Worm (Caenorhabditis elegans) whole organism, dauer: ENCODE data around the gene ttb-1.

Experiments used
- unc-62 ChIP-seq: sonication (generic microtip); optimal IDR thresholded peaks from 2 replicates; lab custom pipeline; 2017; ENCODE audit warnings: missing biosample characterization, missing genetic modification reagents, missing genetic modification characterization

Gene ttb-1

ce11 chrV:152156-152555 is 4.5 kb upstream of the ttb-1 start:
- no peak for TF ChIP-seq unc-62 (GFP tag; lab: Kevin White, UChicago)

DNA sequence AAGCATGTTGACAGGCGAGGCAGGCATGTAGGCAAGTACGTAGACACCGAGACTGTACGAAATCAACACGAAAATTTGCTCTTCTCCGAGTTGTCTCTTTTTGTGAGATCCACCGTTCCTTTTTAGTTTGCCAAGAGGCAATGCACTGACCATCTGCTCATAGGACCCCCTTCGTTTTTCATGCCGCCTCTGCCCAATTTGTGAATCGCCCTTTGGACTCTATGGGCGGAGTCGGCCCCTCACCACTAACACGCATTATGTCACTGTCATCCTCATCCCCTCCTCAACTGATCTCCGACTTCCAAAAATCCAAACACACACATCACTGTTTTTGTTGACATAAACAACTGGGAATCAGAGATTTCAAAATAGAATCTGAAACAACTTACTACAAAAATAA is 2.8 kb upstream of the ttb-1 start:
- no peak for TF ChIP-seq unc-62 (GFP tag; lab: Kevin White, UChicago)

DNA sequence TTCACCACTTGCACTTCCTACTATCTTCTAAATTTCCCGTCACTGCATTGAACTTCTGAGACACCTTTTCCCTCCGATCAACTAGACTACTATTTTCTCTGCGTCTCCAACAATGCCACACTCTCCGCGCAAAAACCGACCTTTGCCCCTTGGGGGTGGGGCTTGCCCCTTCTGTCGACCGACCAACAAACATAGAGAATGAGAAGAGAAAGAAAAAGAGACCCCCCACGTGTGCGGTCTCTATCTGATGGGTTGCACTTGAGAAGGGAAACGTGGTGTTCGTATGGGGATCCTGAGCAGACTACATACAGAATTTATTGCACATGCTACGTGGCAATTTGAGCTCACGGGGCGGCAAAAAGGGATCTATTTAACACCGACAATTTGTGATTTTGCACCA is 1.4 kb upstream of the ttb-1 start:
- no peak for TF ChIP-seq unc-62 (GFP tag; lab: Kevin White, UChicago)

ce11 chrV:166687-167086 is 10.1 kb downstream of the ttb-1 start, which contains the start of gene Y108G3AL.2:
TSS of gene Y108G3AL.2 (plus strand) at chrV:166987.
- no peak for TF ChIP-seq unc-62 (GFP tag; lab: Kevin White, UChicago)

- TF ChIP-seq unc-62 (GFP tag; lab: Kevin White, UChicago) = no peak
Observed at ce11 chrV:172110-172509, 15.5 kb downstream of the ttb-1 start, which contains the start of gene cfap-36. TSS of gene cfap-36 (minus strand) at chrV:172210.

DNA sequence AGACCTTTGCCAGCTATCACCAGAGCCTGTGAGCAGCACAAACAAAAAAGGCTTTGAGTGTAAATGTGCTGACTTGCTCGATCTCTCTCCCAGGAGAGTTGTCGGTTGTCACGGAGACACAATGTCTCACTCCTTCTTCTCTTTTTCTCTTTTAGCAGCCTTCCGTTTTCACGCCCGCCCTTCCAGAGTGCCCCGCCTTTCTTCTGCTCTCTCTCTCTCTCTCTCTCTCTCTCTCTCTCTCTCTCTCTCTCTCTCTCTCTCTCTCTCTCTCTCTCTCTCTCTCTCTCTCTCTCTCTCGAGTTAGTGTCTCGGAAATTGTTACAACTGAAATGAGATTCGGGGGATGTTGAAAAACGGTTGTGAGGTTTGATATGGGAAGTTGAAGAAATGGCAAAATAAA is 16.8 kb downstream of the ttb-1 start:
- TF ChIP-seq unc-62 (GFP tag; lab: Kevin White, UChicago) = no peak

- no peak for TF ChIP-seq unc-62 (GFP tag; lab: Kevin White, UChicago)
Observed at ce11 chrV:174520-174919, 17.9 kb downstream of the ttb-1 start.

- TF ChIP-seq unc-62 (GFP tag; lab: Kevin White, UChicago) = no peak
Observed at ce11 chrV:176870-177467, 20.4 kb downstream of the ttb-1 start, which contains the start of gene cul-3. TSS of gene cul-3 (plus strand) at chrV:177417.

ce11 chrV:185124-185523 is 28.5 kb downstream of the ttb-1 start:
- TF ChIP-seq unc-62 (GFP tag; lab: Kevin White, UChicago) = no peak

ce11 chrV:185694-186217 is 29.1 kb downstream of the ttb-1 start, which contains the start of gene arid-1:
TSS of gene arid-1 (plus strand) at chrV:186167.
- TF ChIP-seq unc-62 (GFP tag; lab: Kevin White, UChicago) = no peak

DNA sequence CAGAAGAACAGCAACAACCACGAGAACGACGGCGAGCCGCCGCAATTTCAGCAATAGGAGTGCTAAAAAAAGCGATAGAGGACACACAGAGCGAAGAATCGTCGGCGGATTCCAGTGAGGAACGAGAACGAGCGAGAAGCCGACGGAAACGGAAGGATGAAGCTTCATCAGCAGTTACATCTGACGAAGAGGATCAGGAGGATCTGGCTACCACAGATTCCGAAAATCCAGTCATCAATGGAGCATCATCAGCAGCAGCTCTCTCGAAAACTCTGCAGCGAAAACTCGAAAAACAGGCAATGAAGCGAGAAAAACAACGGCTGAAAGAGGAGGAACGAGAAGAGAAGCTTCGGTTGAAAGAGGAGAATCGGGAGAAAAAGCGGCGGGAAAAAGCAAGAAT is 32.8 kb downstream of the ttb-1 start:
- TF ChIP-seq unc-62 (GFP tag; lab: Kevin White, UChicago) = no peak

DNA sequence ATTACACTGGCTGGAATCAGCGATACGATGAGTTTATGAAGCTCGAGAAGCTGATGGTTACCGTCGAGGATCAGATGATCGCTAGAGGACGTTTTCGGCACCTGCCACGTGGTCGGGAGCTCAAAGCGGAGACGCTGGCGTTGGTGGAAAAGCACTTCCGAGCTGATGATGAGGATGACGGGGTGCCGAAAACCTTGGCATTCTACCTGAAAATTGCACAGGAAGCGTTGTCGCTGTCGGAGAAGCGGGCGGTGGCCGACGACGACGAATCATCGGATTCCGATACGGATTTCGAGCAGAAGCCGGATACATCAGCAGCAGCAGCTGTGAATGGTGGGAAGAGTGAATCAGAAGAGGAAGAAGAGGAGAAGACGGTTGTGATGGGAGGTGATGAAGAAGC is 38.1 kb downstream of the ttb-1 start:
- TF ChIP-seq unc-62 (GFP tag; lab: Kevin White, UChicago) = no peak

DNA sequence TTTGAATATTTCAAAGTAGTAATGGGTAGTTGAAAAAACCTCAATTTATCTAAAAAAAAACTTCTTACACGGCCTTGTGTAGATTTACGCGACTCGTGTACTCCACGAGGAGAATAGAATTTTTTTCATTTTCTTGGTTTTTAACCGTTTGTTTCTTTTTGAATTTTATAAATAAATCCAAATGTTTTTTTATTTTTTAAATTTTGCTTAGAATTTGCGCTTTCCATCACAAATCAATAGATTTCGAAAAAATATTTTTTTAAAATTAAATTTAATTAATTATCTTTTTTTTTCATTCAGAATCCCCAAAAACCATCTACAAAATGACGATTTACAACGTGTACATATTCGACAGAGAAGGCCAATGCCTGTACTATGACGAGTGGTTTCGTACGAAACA is 44.7 kb downstream of the ttb-1 start, which contains the start of gene trpp-1:
Gene trpp-1, plus strand, starts transcription at position 301 of the 400 bp plus-strand sequence.
- no peak for TF ChIP-seq unc-62 (GFP tag; lab: Kevin White, UChicago)

DNA sequence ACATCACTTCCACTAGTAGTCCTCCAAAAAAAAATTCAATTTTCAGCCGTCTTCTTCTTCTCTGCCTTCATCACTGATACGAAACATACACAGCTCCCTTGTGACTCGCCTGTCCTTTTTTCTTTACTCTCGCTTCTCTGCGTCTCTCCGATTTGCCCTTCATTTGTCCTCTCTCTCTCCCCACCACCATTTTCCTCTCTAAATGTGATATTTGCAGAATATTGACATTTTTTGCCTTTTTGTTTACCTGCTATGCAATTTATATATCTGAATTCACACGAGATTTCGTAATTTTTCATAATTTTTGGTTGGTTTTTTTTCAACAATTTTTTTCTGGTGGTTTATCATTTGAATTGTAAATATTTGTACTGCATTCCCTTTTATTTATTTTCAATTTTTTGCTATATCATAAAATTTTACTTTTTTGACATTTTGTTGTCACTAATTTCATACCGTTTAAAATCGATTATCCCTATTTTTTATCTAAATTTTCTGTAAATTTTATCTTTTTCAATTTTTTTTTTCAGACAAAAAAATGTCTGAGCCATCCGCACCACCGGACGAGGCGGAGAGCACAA is 47.3 kb downstream of the ttb-1 start, which contains the start of gene lec-12:
Gene lec-12, plus strand, starts transcription at position 528 of the 578 bp plus-strand sequence.
- no peak for TF ChIP-seq unc-62 (GFP tag; lab: Kevin White, UChicago)

ce11 chrV:206814-207213 is 50.2 kb downstream of the ttb-1 start:
- no peak for TF ChIP-seq unc-62 (GFP tag; lab: Kevin White, UChicago)

ce11 chrV:211388-212168 is 55.0 kb downstream of the ttb-1 start:
- TF ChIP-seq unc-62 (GFP tag; lab: Kevin White, UChicago) = no peak
